Worm (Caenorhabditis elegans) whole organism, young adult: Measurements from ENCODE around the gene F13D12.5.
"Not testable (repeated sequence)": the region's sequence is repeated elsewhere in the genome, so short reads cannot be mapped to it uniquely, and the experiment has no call there.

ENCODE experiments used
- B0261.1 ChIP-seq: sonication (generic microtip); optimal IDR thresholded peaks from 2 replicates; lab custom pipeline; 2016; ENCODE audit warnings: mild to moderate bottlenecking, missing genetic modification characterization, moderate library complexity, missing compliant biosample characterization
- C06A6.2 ChIP-seq: fragments of 200-800 bp; sonication (Bioruptor generic); conservative IDR thresholded peaks from 2 replicates; pipeline ENCODE4 v1.3.6; 2022; ENCODE audit warnings: missing genetic modification characterization, missing compliant biosample characterization
- D2030.7 ChIP-seq: fragments of 200-800 bp; sonication (Bioruptor generic); IDR thresholded peaks from 2 replicates; pipeline ENCODE4 v1.3.6; 2022; ENCODE audit warnings: missing genetic modification reagents, missing genetic modification characterization, missing compliant biosample characterization
- F33H1.4 ChIP-seq: fragments of 200-800 bp; sonication (Bioruptor generic); IDR thresholded peaks from 2 replicates; pipeline ENCODE4 v1.3.6; 2022; ENCODE audit warnings: missing genetic modification reagents, missing genetic modification characterization, missing compliant biosample characterization
- F49E8.2 ChIP-seq: sonication (generic microtip); optimal IDR thresholded peaks from 3 replicates; lab custom pipeline; 2017; ENCODE audit warnings: missing genetic modification characterization, mild to moderate bottlenecking, missing compliant biosample characterization, antibody characterized with exemption, moderate library complexity; ENCODE audit not compliant: insufficient read depth
- F57C9.4 ChIP-seq: sonication (generic microtip); optimal IDR thresholded peaks from 2 replicates; lab custom pipeline; 2017; ENCODE audit warnings: mild to moderate bottlenecking, missing genetic modification characterization, missing compliant biosample characterization
- K11D2.4 ChIP-seq: fragments of 200-800 bp; sonication (Bioruptor generic); IDR thresholded peaks from 2 replicates; pipeline ENCODE4 v1.3.6; 2022; ENCODE audit warnings: missing genetic modification reagents, missing genetic modification characterization, missing compliant biosample characterization
- T07F8.4 ChIP-seq: sonication (generic microtip); optimal IDR thresholded peaks from 2 replicates; lab custom pipeline; 2016; ENCODE audit warnings: mild to moderate bottlenecking, missing genetic modification characterization, moderate library complexity, missing compliant biosample characterization
- Y56A3A.18 ChIP-seq: fragments of 200-800 bp; sonication (Bioruptor generic); IDR thresholded peaks from 2 replicates; pipeline ENCODE4 v1.3.6; 2022; ENCODE audit warnings: missing genetic modification reagents, missing genetic modification characterization, missing compliant biosample characterization
- ama-1 ChIP-seq, 3 experiments: fragments of 150-350 bp in 1 of 3; sonication (generic microtip) in 2 of 3; optimal IDR thresholded peaks; 2 replicates each; lab custom pipeline; 2014 to 2018; ENCODE audit warnings: missing biosample characterization in 2 of 3, missing genetic modification characterization in 2 of 3, missing genetic modification reagents in 2 of 3
- athp-1 ChIP-seq: sonication (generic microtip); optimal IDR thresholded peaks from 2 replicates; lab custom pipeline; 2017; ENCODE audit warnings: mild to moderate bottlenecking, missing genetic modification characterization, missing compliant biosample characterization
- bed-1 ChIP-seq: fragments of 200-800 bp; sonication (Bioruptor generic); IDR thresholded peaks from 2 replicates; pipeline ENCODE4 v1.3.6; 2022; ENCODE audit warnings: missing genetic modification reagents, missing genetic modification characterization, missing compliant biosample characterization
- bed-2 ChIP-seq: fragments of 200-800 bp; sonication (Bioruptor generic); IDR thresholded peaks from 2 replicates; pipeline ENCODE4 v1.3.6; 2022; ENCODE audit warnings: missing genetic modification reagents, missing genetic modification characterization, missing compliant biosample characterization
- cebp-1 ChIP-seq, 2 experiments: fragments of 200-800 bp in 1 of 2; sonication (Bioruptor generic) in 1 of 2; sonication (generic microtip) in 1 of 2; IDR thresholded peaks in 1 of 2; optimal IDR thresholded peaks in 1 of 2; 2 replicates each; pipeline versions ENCODE4 v1.3.6 to Lab custom; 2017 to 2022; ENCODE audit warnings: missing compliant biosample characterization in 2 of 2, missing genetic modification characterization in 2 of 2, mild to moderate bottlenecking in 1 of 2, missing genetic modification reagents in 1 of 2, moderate library complexity in 1 of 2
- ceh-100 ChIP-seq: fragments of 200-800 bp; sonication (Bioruptor generic); IDR thresholded peaks from 2 replicates; pipeline ENCODE4 v1.3.6; 2022; ENCODE audit warnings: missing genetic modification reagents, missing genetic modification characterization, missing compliant biosample characterization
- die-1 ChIP-seq: sonication (generic microtip); optimal IDR thresholded peaks from 2 replicates; lab custom pipeline; 2016; ENCODE audit warnings: missing genotype, mild to moderate bottlenecking, missing genetic modification characterization, missing compliant biosample characterization
- dox-1 ChIP-seq: fragments of 200-800 bp; sonication (Bioruptor generic); IDR thresholded peaks from 2 replicates; pipeline ENCODE4 v1.3.6; 2022; ENCODE audit warnings: missing genetic modification reagents, missing genetic modification characterization, missing compliant biosample characterization
- efl-1 ChIP-seq: fragments of 150-350 bp; optimal IDR thresholded peaks from 2 replicates; lab custom pipeline; 2014; ENCODE audit warnings: missing biosample characterization, missing genetic modification reagents, missing genetic modification characterization
- egl-18 ChIP-seq: fragments of 200-800 bp; sonication (Bioruptor generic); IDR thresholded peaks from 2 replicates; pipeline ENCODE4 v1.3.6; 2022; ENCODE audit warnings: missing genetic modification reagents, missing genetic modification characterization, missing compliant biosample characterization
- egrh-3 ChIP-seq: fragments of 200-800 bp; sonication (Bioruptor generic); IDR thresholded peaks from 2 replicates; pipeline ENCODE4 v1.3.6; 2022; ENCODE audit warnings: missing genetic modification reagents, missing genetic modification characterization, missing compliant biosample characterization
- hmg-1.2 ChIP-seq: fragments of 200-800 bp; sonication (Bioruptor generic); IDR thresholded peaks from 2 replicates; pipeline ENCODE4 v1.3.6; 2022; ENCODE audit warnings: missing genetic modification reagents, missing genetic modification characterization, missing compliant biosample characterization
- hsf-1 ChIP-seq: fragments of 200-800 bp; sonication (Bioruptor generic); IDR thresholded peaks from 2 replicates; pipeline ENCODE4 v1.3.6; 2022; ENCODE audit warnings: missing genetic modification reagents, missing genetic modification characterization, missing compliant biosample characterization
- lag-1 ChIP-seq: fragments of 200-800 bp; sonication (Bioruptor generic); IDR thresholded peaks from 2 replicates; pipeline ENCODE4 v1.3.6; 2022; ENCODE audit warnings: missing genetic modification reagents, missing genetic modification characterization, missing compliant biosample characterization
- let-526 ChIP-seq: fragments of 200-800 bp; sonication (Bioruptor generic); IDR thresholded peaks from 2 replicates; pipeline ENCODE4 v1.3.6; 2022; ENCODE audit warnings: missing genetic modification reagents, missing genetic modification characterization, missing compliant biosample characterization
- lin-26 ChIP-seq: fragments of 200-800 bp; sonication (Bioruptor generic); IDR thresholded peaks from 2 replicates; pipeline ENCODE4 v1.3.6; 2022; ENCODE audit warnings: missing genetic modification reagents, missing genetic modification characterization, missing compliant biosample characterization
- lin-40 ChIP-seq: sonication (generic microtip); optimal IDR thresholded peaks from 2 replicates; lab custom pipeline; 2016; ENCODE audit warnings: missing genetic modification characterization, mild to moderate bottlenecking, missing compliant biosample characterization, missing genotype, missing genetic modification reagents
- lir-1 ChIP-seq: fragments of 200-800 bp; sonication (Bioruptor generic); conservative IDR thresholded peaks from 2 replicates; pipeline ENCODE4 v1.3.6; 2022; ENCODE audit warnings: missing genetic modification reagents, missing genetic modification characterization, missing compliant biosample characterization
- lsl-1 ChIP-seq: fragments of 200-800 bp; sonication (Bioruptor generic); optimal IDR thresholded peaks from 2 replicates; lab custom pipeline; 2018; ENCODE audit warnings: mild to moderate bottlenecking, missing genetic modification characterization, moderate library complexity, missing compliant biosample characterization
- madf-6 ChIP-seq: fragments of 200-800 bp; sonication (Bioruptor generic); IDR thresholded peaks from 2 replicates; pipeline ENCODE4 v1.3.6; 2022; ENCODE audit warnings: missing genetic modification reagents, missing genetic modification characterization, missing compliant biosample characterization
- mcd-1 ChIP-seq: fragments of 200-800 bp; sonication (Bioruptor generic); IDR thresholded peaks from 2 replicates; pipeline ENCODE4 v1.3.6; 2022; ENCODE audit warnings: missing genetic modification reagents, missing genetic modification characterization, missing compliant biosample characterization
- nfya-2 ChIP-seq: fragments of 200-800 bp; sonication (Bioruptor generic); IDR thresholded peaks from 2 replicates; pipeline ENCODE4 v1.3.6; 2022; ENCODE audit warnings: missing genetic modification reagents, missing genetic modification characterization, missing compliant biosample characterization
- nfyb-1 ChIP-seq: fragments of 200-800 bp; sonication (Bioruptor generic); IDR thresholded peaks from 2 replicates; pipeline ENCODE4 v1.3.6; 2022; ENCODE audit warnings: missing genetic modification reagents, missing genetic modification characterization, missing compliant biosample characterization
- nhr-80 ChIP-seq: sonication (generic microtip); optimal IDR thresholded peaks from 2 replicates; lab custom pipeline; 2016; ENCODE audit warnings: missing genetic modification characterization, missing compliant biosample characterization
- rec-8 ChIP-seq, 2 experiments: sonication (generic microtip); optimal IDR thresholded peaks; 2 replicates each; lab custom pipeline; 2016; ENCODE audit warnings: mild to moderate bottlenecking in 2 of 2, missing genetic modification characterization in 2 of 2, missing genetic modification reagents in 2 of 2, missing genotype in 2 of 2, missing biosample characterization in 1 of 2, missing compliant biosample characterization in 1 of 2, moderate library complexity in 1 of 2
- sea-2 ChIP-seq: fragments of 200-800 bp; sonication (Bioruptor generic); IDR thresholded peaks from 2 replicates; pipeline ENCODE4 v1.3.6; 2022; ENCODE audit warnings: missing genetic modification characterization, missing compliant biosample characterization
- snpc-3.4 ChIP-seq: sonication (generic microtip); optimal IDR thresholded peaks from 2 replicates; lab custom pipeline; 2017; ENCODE audit warnings: missing genetic modification characterization, mild to moderate bottlenecking, missing compliant biosample characterization, antibody characterized with exemption, moderate library complexity, missing genotype, missing genetic modification reagents
- unc-130 ChIP-seq: sonication (generic microtip); optimal IDR thresholded peaks from 2 replicates; lab custom pipeline; 2016; ENCODE audit warnings: missing genetic modification reagents, missing genetic modification characterization, missing compliant biosample characterization
- unc-62 ChIP-seq: fragments of 150-350 bp; optimal IDR thresholded peaks from 2 replicates; lab custom pipeline; 2014; ENCODE audit warnings: missing biosample characterization, missing genetic modification reagents, missing genetic modification characterization
- zfh-2 ChIP-seq: fragments of 200-800 bp; sonication (Bioruptor generic); conservative IDR thresholded peaks from 2 replicates; pipeline ENCODE4 v1.3.6; 2022; ENCODE audit warnings: missing genetic modification reagents, missing genetic modification characterization, missing compliant biosample characterization
- zim-3 ChIP-seq: sonication (generic microtip); optimal IDR thresholded peaks from 2 replicates; lab custom pipeline; 2017; ENCODE audit warnings: mild to moderate bottlenecking, missing genetic modification characterization, moderate library complexity, missing compliant biosample characterization
- ztf-18 ChIP-seq: sonication (generic microtip); optimal IDR thresholded peaks from 2 replicates; lab custom pipeline; 2016; ENCODE audit warnings: missing genotype, mild to moderate bottlenecking, missing genetic modification characterization, missing compliant biosample characterization

F13D12.5 gene

ce11 chrII:11690868-11691267, 35.7 kb upstream of the F13D12.5 start (continued):
- TF ChIP-seq lag-1 (GFP tag; lab: Robert Waterston, UW) (no peak), ztf-18 (no peak), lin-40 (tag; lab: Kevin White, UChicago) (no peak), lir-1 (GFP tag; lab: Robert Waterston, UW) (no peak), madf-6 (peak; percentile 44), sea-2 (GFP tag; lab: Robert Waterston, UW) (no peak), nfyb-1 (GFP tag; lab: Robert Waterston, UW) (no peak), Y56A3A.18 (no peak), unc-62 (no peak), cebp-1 (GFP tag; IDR thresholded peaks at IDR 0.05; lab: Robert Waterston, UW) (no peak), cebp-1 (tag; optimal IDR thresholded peaks at IDR 0.05; lab: Kevin White, UChicago) (peak; percentile 5), C06A6.2 (GFP tag; lab: Robert Waterston, UW) (no peak), hmg-1.2 (0 out of 2 replicates have a peak, but pooled peaks have one; percentile 6), zfh-2 (GFP tag; lab: Robert Waterston, UW) (peak; percentile 71), F57C9.4 (tag; lab: Kevin White, UChicago) (no peak), B0261.1 (tag; lab: Kevin White, UChicago) (no peak), bed-1 (GFP tag; lab: Robert Waterston, UW) (no peak), unc-130 (GFP tag; lab: Kevin White, UChicago) (no peak), ama-1 (optimal IDR thresholded peaks at IDR 0.05; lab: Kevin White, UChicago) (no peak), ama-1 (GFP tag; optimal IDR thresholded peaks at IDR 0.05; lab: Kevin White, UChicago) (no peak), bed-2 (no peak), nhr-80 (tag; lab: Kevin White, UChicago) (no peak), rec-8 (tag; optimal IDR thresholded peaks at IDR 0.05; lab: Kevin White, UChicago) (no peak), T07F8.4 (tag; lab: Kevin White, UChicago) (no peak), nfya-2 (GFP tag; lab: Robert Waterston, UW) (0 out of 2 replicates have a peak, but pooled peaks have one; percentile 39), mcd-1 (GFP tag; lab: Robert Waterston, UW) (no peak), D2030.7 (GFP tag; lab: Robert Waterston, UW) (no peak), let-526 (GFP tag; lab: Robert Waterston, UW) (no peak), zim-3 (tag; lab: Kevin White, UChicago) (peak; percentile 9), K11D2.4 (no peak), athp-1 (tag; lab: Kevin White, UChicago) (peak; percentile 27), die-1 (tag; lab: Kevin White, UChicago) (no peak), hsf-1 (no peak), egl-18 (GFP tag; lab: Robert Waterston, UW) (no peak)

DNA sequence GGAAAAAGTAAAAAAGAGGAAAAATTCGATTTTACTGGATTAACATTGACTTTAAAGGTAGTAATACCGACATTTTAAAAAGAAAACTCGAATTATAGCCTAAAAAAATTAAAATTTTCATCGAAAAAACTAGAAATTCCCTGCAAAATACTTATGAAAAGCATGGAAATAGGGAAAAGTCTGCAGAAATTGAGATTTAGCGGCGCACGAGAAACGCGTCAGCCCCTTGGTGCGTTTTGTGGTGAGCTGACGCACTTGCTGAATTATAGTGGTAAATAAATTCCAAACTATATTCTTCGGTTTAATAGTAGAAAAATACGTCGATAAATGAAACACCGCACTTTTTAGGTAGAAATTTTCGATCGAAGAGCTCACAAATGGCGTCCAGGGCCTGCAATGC, 32.2 kb upstream of the F13D12.5 start:
- TF ChIP-seq lin-40 (tag; lab: Kevin White, UChicago) (no peak), cebp-1 (GFP tag; IDR thresholded peaks at IDR 0.05; lab: Robert Waterston, UW) (no peak), cebp-1 (tag; optimal IDR thresholded peaks at IDR 0.05; lab: Kevin White, UChicago) (peak; percentile 32), efl-1 (peak; percentile 15), dox-1 (GFP tag; lab: Robert Waterston, UW) (peak; percentile 35; the same call in 1 of the 2 replicates), ztf-18 (peak; percentile 90)
- TF ChIP-seq, all 124 proteins: peak for 4

DNA sequence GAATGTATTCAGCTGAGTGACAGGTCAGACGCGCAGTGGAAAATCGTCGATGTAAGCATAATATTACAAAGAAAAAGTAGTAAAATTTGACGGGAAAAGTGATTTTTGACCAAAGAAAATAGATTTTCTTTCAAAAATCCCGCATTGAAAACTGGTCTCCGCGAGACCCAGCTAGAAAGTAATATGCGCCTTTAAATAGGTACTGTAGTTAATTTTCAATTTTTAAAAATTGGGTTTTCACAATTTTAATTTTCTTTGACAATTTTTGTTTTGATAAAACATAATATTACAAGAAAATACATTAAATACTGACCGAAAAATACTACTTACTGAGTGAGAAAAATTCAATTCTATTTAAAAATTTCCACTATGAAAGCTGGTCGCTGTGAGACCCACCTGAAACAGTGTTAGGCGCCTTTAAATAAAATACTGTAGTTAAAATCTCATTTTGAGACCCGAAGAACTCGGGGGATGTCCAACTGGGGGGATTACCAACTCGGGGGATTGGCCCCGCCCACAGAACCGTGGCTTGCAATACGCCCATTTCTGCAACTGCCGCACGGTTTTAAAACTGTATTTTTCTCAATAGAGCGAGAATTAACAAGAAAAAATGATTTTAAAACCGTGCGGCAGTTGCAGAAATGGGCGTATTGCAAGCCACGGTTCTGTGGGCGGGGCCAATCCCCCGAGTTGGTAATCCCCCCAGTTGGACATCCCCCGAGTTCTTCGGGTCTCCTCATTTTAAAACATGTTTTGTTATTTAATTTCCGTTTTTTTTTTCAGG, 31.3 kb upstream of the F13D12.5 start, which contains the start of gene tars-1:
TSS of gene tars-1 (minus strand) at position 497 of the 784 bp plus-strand sequence.
- TF ChIP-seq nhr-80 (tag; lab: Kevin White, UChicago) (peak; percentile 20), lsl-1 (peak; percentile 95), C06A6.2 (GFP tag; lab: Robert Waterston, UW) (peak; percentile 26; the same call in 1 of the 2 replicates), F33H1.4 (GFP tag; lab: Robert Waterston, UW) (peak; percentile 93), ceh-100 (GFP tag; lab: Robert Waterston, UW) (peak; percentile 80), dox-1 (GFP tag; lab: Robert Waterston, UW) (peak; percentile 41; the same call in 1 of the 2 replicates), egrh-3 (GFP tag; lab: Robert Waterston, UW) (0 out of 2 replicates have a peak, but pooled peaks have one; percentile 9), ztf-18 (peak; percentile 15), D2030.7 (GFP tag; lab: Robert Waterston, UW) (peak; percentile 75), efl-1 (peak; percentile 85), lin-26 (GFP tag; lab: Robert Waterston, UW) (peak; percentile 23; the same call in 1 of the 2 replicates), F49E8.2 (tag; lab: Kevin White, UChicago) (peak; percentile 14), snpc-3.4 (peak; percentile 48), cebp-1 (tag; optimal IDR thresholded peaks at IDR 0.05; lab: Kevin White, UChicago) (peak; percentile 1), madf-6 (peak; percentile 93), mcd-1 (GFP tag; lab: Robert Waterston, UW) (peak; percentile 77)
- not testable (repeated sequence) for TF ChIP-seq cebp-1 (GFP tag; IDR thresholded peaks at IDR 0.05; lab: Robert Waterston, UW)
